Fruit fly (Drosophila melanogaster): Measurements from ENCODE around the gene mkg-p.

mkg-p gene

DNA sequence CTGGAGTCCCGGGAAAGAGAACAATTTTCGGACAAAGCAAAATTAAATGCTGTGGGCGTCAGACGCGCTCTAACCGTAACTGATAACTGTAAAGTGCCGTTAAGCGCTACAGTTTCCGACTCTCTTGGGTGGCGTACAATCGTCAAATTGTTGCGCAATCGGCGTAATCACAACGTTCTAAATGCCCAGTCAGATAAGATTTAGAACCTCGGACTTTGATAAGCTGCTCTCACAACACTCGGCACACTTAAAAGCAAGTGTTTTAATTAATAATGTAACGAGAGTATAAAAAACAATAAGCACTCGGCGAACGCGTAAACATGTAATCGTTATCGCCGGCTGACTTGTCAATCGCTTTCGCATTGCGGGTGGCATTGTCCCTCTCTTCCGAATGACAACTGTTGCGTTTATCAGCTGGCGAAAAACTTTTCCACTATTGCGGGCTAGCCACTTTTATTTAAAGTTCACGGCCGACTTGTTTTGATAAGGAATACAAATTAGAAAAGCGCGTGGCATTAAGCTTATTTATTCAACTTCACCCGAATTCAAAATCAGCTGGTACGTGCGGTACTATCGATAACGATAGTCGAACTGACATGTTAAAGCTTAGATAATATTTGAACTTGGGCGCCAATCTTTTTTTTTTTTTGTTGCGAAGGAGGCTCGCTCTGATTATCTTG, 46.2 kb downstream of the mkg-p start:
- TF ChIP-seq CG17801 (GFP tag; optimal IDR thresholded peaks at IDR 0.05; ENCODE audit: partially characterized antibody), result no peak

DNA sequence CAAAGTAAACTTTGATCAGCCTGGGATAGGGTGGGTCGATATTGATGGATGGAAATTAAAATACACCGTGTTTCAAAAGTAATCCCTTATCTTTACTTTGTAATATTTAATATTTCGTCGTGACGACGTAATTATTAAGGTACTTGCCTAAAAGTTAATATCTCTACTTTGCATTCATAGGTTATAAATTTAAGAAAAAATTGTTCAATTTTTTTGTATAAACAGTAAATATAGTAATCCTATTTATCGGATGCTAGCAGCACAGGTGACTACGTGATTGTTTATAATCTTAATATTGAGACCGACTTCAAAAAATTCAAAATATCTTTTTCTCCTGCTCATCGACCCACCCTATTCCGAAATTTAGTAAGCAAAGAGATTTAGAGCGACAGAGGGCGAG, 46.9 kb downstream of the mkg-p start:
- peak; percentile 10 for TF ChIP-seq CG17801 (GFP tag; optimal IDR thresholded peaks at IDR 0.05; ENCODE audit: partially characterized antibody)

DNA sequence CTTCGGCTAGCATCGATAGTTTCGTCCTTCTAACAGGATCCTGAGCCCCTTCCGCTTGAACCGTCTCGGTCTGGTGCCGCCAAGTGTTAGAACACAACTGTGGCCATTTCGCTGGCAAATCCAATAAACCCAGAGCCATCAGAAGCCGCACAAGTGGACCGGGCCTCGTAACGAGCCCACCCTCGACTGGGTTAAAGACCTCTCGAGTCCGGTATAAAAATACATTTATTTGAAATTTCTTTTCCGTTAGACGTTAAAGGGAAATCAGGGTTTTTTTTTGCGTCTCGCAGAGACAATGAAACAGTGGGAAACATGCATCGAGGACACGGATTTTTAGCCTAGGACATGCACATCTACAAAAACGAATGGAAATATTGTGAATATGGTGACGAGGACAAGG, 48.9 kb downstream of the mkg-p start, which contains the start of gene Culd:
Gene Culd (minus strand): TSS at position 101 of the 400 bp plus-strand sequence.
- TF ChIP-seq CG17801 (GFP tag; optimal IDR thresholded peaks at IDR 0.05; ENCODE audit: partially characterized antibody), result no peak
